Fruit fly (Drosophila melanogaster) whole organism, prepupa: ENCODE measurements around the gene mbm.

ENCODE experiments used
- CG10631 ChIP-seq: fragments of 200-800 bp; sonication (Bioruptor generic); optimal IDR thresholded peaks from 2 replicates; lab custom pipeline; 2016; ENCODE audit warnings: missing biosample characterization, missing genetic modification characterization
- CG11902 ChIP-seq: fragments of 200-800 bp; sonication (Bioruptor generic); optimal IDR thresholded peaks from 3 replicates; lab custom pipeline; 2016; ENCODE audit warnings: missing biosample characterization, missing genetic modification characterization
- CG7368 ChIP-seq: fragments of 200-800 bp; sonication (Bioruptor generic); optimal IDR thresholded peaks from 3 replicates; lab custom pipeline; 2016; ENCODE audit warnings: missing biosample characterization, missing genetic modification characterization
- CG8119 ChIP-seq: fragments of 200-800 bp; sonication (Bioruptor generic); IDR thresholded peaks from 3 replicates; pipeline ENCODE4 v1.3.6; 2022; ENCODE audit warnings: missing biosample characterization, missing genetic modification characterization
- CG8632 ChIP-seq: fragments of 200-800 bp; sonication (Bioruptor generic); optimal IDR thresholded peaks from 3 replicates; lab custom pipeline; 2016; ENCODE audit warnings: missing biosample characterization, missing genetic modification characterization
- Gug ChIP-seq: fragments of 200-800 bp; sonication (Bioruptor generic); IDR thresholded peaks from 2 replicates; pipeline ENCODE4 v1.3.6; 2022; ENCODE audit warnings: missing biosample characterization, missing genetic modification characterization
- esn ChIP-seq: fragments of 200-800 bp; sonication (Bioruptor generic); optimal IDR thresholded peaks from 2 replicates; lab custom pipeline; 2016; ENCODE audit warnings: missing biosample characterization, mild to moderate bottlenecking, missing genetic modification characterization, moderate library complexity

- TF ChIP-seq CG11902 (GFP tag; lab: Kevin White, UChicago) (no peak), CG7368 (GFP tag; lab: Kevin White, UChicago) (no peak), CG8119 (GFP tag; lab: Robert Waterston, UW) (no peak), CG8632 (no peak), CG10631 (GFP tag; lab: Kevin White, UChicago) (no peak), Gug (no peak), esn (GFP tag; lab: Kevin White, UChicago) (no peak)
Measured at dm6 chr2L:319745-320144, 46.2 kb upstream of the mbm start.
